Fruit fly (Drosophila melanogaster) whole organism, wandering third instar larva: ENCODE data around the gene Mbs.

Experiments
- Abd-B ChIP-seq: fragments of >200 bp; optimal IDR thresholded peaks from 2 replicates; lab custom pipeline; 2017; ENCODE audit warnings: missing biosample characterization, missing genetic modification characterization
- CG32264 ChIP-seq: fragments of 200-800 bp; sonication (Bioruptor generic); optimal IDR thresholded peaks from 2 replicates; lab custom pipeline; 2016; ENCODE audit warnings: missing biosample characterization, missing genetic modification characterization
- CG9705 ChIP-seq: fragments of 200-800 bp; sonication (Bioruptor generic); optimal IDR thresholded peaks from 2 replicates; lab custom pipeline; 2018; ENCODE audit warnings: missing biosample characterization, mild to moderate bottlenecking, missing genetic modification characterization
- CrebA ChIP-seq: fragments of 200-800 bp; sonication (Bioruptor generic); optimal IDR thresholded peaks from 2 replicates; lab custom pipeline; 2016; ENCODE audit warnings: missing biosample characterization, mild to moderate bottlenecking, missing genetic modification characterization, borderline replicate concordance
- Dfd ChIP-seq: fragments of >200 bp; optimal IDR thresholded peaks from 2 replicates; lab custom pipeline; 2017; ENCODE audit warnings: missing biosample characterization, missing genetic modification characterization
- Dif ChIP-seq: fragments of 200-275, 200-300 bp; sonication (Bioruptor generic); optimal IDR thresholded peaks from 2 replicates; lab custom pipeline; 2018; ENCODE audit warnings: missing biosample characterization, missing genetic modification characterization; ENCODE audit not compliant: partially characterized antibody
- GATAd ChIP-seq: sonication (Bioruptor generic); optimal IDR thresholded peaks from 2 replicates; lab custom pipeline; 2016; ENCODE audit warnings: missing biosample characterization, missing genetic modification characterization
- HLH106 ChIP-seq: fragments of 200-800 bp; optimal IDR thresholded peaks from 3 replicates; lab custom pipeline; 2019; ENCODE audit warnings: missing biosample characterization, mild to moderate bottlenecking, missing genetic modification characterization, moderate library complexity
- Hnf4 ChIP-seq: fragments of 200-800 bp; sonication (Bioruptor generic); optimal IDR thresholded peaks from 2 replicates; lab custom pipeline; 2016; ENCODE audit warnings: missing biosample characterization, mild to moderate bottlenecking, missing genetic modification characterization
- Hr78 ChIP-seq: fragments of >200 bp; optimal IDR thresholded peaks from 2 replicates; lab custom pipeline; 2017; ENCODE audit warnings: missing biosample characterization, missing genetic modification characterization
- Hr83 ChIP-seq: fragments of 200-300 bp; sonication (Bioruptor generic); optimal IDR thresholded peaks from 2 replicates; lab custom pipeline; 2016; ENCODE audit warnings: missing biosample characterization, mild to moderate bottlenecking, missing genetic modification characterization, moderate library complexity; ENCODE audit not compliant: poor library complexity, severe bottlenecking
- Jra ChIP-seq: sonication (Bioruptor generic); optimal IDR thresholded peaks from 2 replicates; lab custom pipeline; 2016; ENCODE audit warnings: missing biosample characterization, missing genetic modification characterization
- Mio ChIP-seq: sonication (Bioruptor generic); optimal IDR thresholded peaks from 2 replicates; lab custom pipeline; 2016; ENCODE audit warnings: missing biosample characterization, missing genetic modification characterization
- Myc ChIP-seq: fragments of >200 bp; optimal IDR thresholded peaks from 2 replicates; lab custom pipeline; 2017
- OdsH ChIP-seq: fragments of 200-800 bp; sonication (Bioruptor generic); optimal IDR thresholded peaks from 2 replicates; lab custom pipeline; 2016; ENCODE audit warnings: missing biosample characterization, mild to moderate bottlenecking, missing genetic modification characterization
- Sp1 ChIP-seq: fragments of 200-800 bp; sonication (Bioruptor generic); optimal IDR thresholded peaks from 3 replicates; lab custom pipeline; 2019; ENCODE audit warnings: missing biosample characterization, mild to moderate bottlenecking, missing genetic modification characterization, moderate library complexity
- Vsx2 ChIP-seq: fragments of 200-300, 225-300 bp; sonication (Bioruptor generic); optimal IDR thresholded peaks from 2 replicates; lab custom pipeline; 2018; ENCODE audit warnings: missing biosample characterization, missing genetic modification characterization; ENCODE audit not compliant: partially characterized antibody
- br ChIP-seq: fragments of 200-800 bp; sonication (Bioruptor generic); optimal IDR thresholded peaks from 2 replicates; lab custom pipeline; 2016; ENCODE audit warnings: missing biosample characterization, missing genetic modification characterization
- brk ChIP-seq: fragments of 200-800 bp; sonication (Bioruptor generic); optimal IDR thresholded peaks from 2 replicates; lab custom pipeline; 2016; ENCODE audit warnings: missing biosample characterization, mild to moderate bottlenecking, missing genetic modification characterization
- dl ChIP-seq, 2 experiments: fragments of 175-275, 200-275 bp in 1 of 2; fragments of 200-275 bp in 1 of 2; sonication (Bioruptor generic); optimal IDR thresholded peaks; lab custom pipeline; 2018; ENCODE audit warnings: mild to moderate bottlenecking in 2 of 2, missing biosample characterization in 2 of 2, missing genetic modification characterization in 2 of 2, moderate library complexity in 2 of 2; ENCODE audit not compliant: partially characterized antibody in 2 of 2, insufficient read depth in 1 of 2
- dmrt93B ChIP-seq: fragments of 200-800 bp; sonication (Bioruptor generic); optimal IDR thresholded peaks from 2 replicates; lab custom pipeline; 2018; ENCODE audit warnings: missing biosample characterization, mild to moderate bottlenecking, missing genetic modification characterization
- dsf ChIP-seq: sonication (Bioruptor generic); optimal IDR thresholded peaks from 2 replicates; lab custom pipeline; 2016; ENCODE audit warnings: missing biosample characterization, missing genetic modification characterization, borderline replicate concordance
- ey ChIP-seq: fragments of 200-800 bp; sonication (Bioruptor generic); optimal IDR thresholded peaks from 2 replicates; lab custom pipeline; 2016; ENCODE audit warnings: missing biosample characterization, missing genetic modification characterization
- foxo ChIP-seq, 2 experiments: fragments of 200-800 bp; sonication (Bioruptor generic); optimal IDR thresholded peaks; 2 replicates in 1 of 2; 3 replicates in 1 of 2; lab custom pipeline; 2016 to 2017; ENCODE audit warnings: missing biosample characterization in 2 of 2, missing genetic modification characterization in 2 of 2
- fru ChIP-seq: fragments of 200-800 bp; sonication (Bioruptor generic); optimal IDR thresholded peaks from 3 replicates; lab custom pipeline; 2016; ENCODE audit warnings: missing biosample characterization, mild to moderate bottlenecking, missing genetic modification characterization
- h ChIP-seq: fragments of 200-800 bp; sonication (Bioruptor generic); optimal IDR thresholded peaks from 3 replicates; lab custom pipeline; 2016; ENCODE audit warnings: missing biosample characterization, mild to moderate bottlenecking, missing genetic modification characterization
- jim ChIP-seq: fragments of 175-275, 200-325 bp; sonication (Bioruptor generic); optimal IDR thresholded peaks from 2 replicates; lab custom pipeline; 2016; ENCODE audit warnings: missing biosample characterization, mild to moderate bottlenecking, missing genetic modification characterization
- lola ChIP-seq: fragments of >200 bp; optimal IDR thresholded peaks from 2 replicates; lab custom pipeline; 2017; ENCODE audit warnings: missing biosample characterization, missing genetic modification characterization
- pan ChIP-seq: fragments of >200 bp; optimal IDR thresholded peaks from 2 replicates; lab custom pipeline; 2017
- psq ChIP-seq: fragments of 200-800 bp; sonication (Bioruptor generic); optimal IDR thresholded peaks from 3 replicates; lab custom pipeline; 2017; ENCODE audit warnings: missing biosample characterization, mild to moderate bottlenecking, missing genetic modification characterization, moderate library complexity
- rgr ChIP-seq: fragments of 200-800 bp; sonication (Bioruptor generic); optimal IDR thresholded peaks from 3 replicates; lab custom pipeline; 2016; ENCODE audit warnings: missing biosample characterization, mild to moderate bottlenecking, missing genetic modification characterization
- sage ChIP-seq: fragments of 200-800 bp; sonication (Bioruptor generic); optimal IDR thresholded peaks from 2 replicates; lab custom pipeline; 2016; ENCODE audit warnings: missing biosample characterization, mild to moderate bottlenecking, missing genetic modification characterization
- sv ChIP-seq: fragments of 200-800 bp; sonication (Bioruptor generic); optimal IDR thresholded peaks from 3 replicates; lab custom pipeline; 2016; ENCODE audit warnings: missing biosample characterization, missing genetic modification characterization
- tai ChIP-seq: sonication (Bioruptor generic); optimal IDR thresholded peaks from 2 replicates; lab custom pipeline; 2016; ENCODE audit warnings: missing biosample characterization, missing genetic modification characterization
- usp ChIP-seq: fragments of >200 bp; optimal IDR thresholded peaks from 2 replicates; lab custom pipeline; 2017; ENCODE audit warnings: missing biosample characterization, missing genetic modification characterization

The Mbs gene

DNA sequence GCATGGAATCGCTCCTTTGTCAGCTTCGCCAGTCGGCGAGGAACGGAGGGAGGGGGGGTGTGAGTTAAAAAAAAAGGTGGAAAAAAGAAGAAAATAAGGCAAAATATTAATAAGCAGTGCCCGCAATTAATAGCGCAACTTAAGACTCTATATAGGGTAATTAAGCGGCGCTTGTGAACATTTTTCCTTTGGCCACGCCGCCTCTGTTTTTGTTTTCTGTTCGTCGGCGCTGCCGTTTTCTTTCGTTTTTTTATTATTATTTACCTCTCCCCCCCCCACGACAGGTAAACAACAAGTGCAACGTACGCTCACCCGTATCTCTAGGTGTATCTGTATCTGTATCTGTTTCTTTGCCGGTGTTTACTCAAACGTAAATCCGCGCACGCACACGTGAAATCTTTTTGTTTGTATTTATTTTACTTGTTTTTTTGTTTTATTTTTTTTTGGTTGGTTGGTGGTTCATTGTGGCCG is 24.6 kb upstream of the Mbs start:
- TF ChIP-seq Jra (no peak), h (GFP tag; lab: Kevin White, UChicago) (peak; percentile 54), CG9705 (no peak), psq (GFP tag; lab: Kevin White, UChicago) (peak; percentile 13), Hr78 (GFP tag; lab: Kevin White, UChicago) (no peak), lola (GFP tag; lab: Kevin White, UChicago) (no peak), dmrt93B (GFP tag; lab: Kevin White, UChicago) (peak; percentile 13), Sp1 (peak; percentile 49), OdsH (peak; percentile 10), dl (GFP tag; optimal IDR thresholded peaks at IDR 0.05; lab: Kevin White, UChicago; ENCODE audit: insufficient read depth in 1 of 2, partially characterized antibody in 2 of 2) (no peak), tai (GFP tag; lab: Kevin White, UChicago) (no peak), Dif (GFP tag; lab: Kevin White, UChicago) (no peak), usp (GFP tag; lab: Kevin White, UChicago) (no peak), ey (GFP tag; lab: Kevin White, UChicago) (peak; percentile 0), rgr (GFP tag; lab: Kevin White, UChicago) (peak; percentile 24), foxo (GFP tag; optimal IDR thresholded peaks at IDR 0.05; lab: Kevin White, UChicago) (peak in 1 of 2 experiments; percentile 45), sv (GFP tag; lab: Kevin White, UChicago) (peak; percentile 1), br (GFP tag; lab: Kevin White, UChicago) (peak; percentile 58), Hr83 (GFP tag; lab: Kevin White, UChicago) (peak; percentile 19), pan (no peak), fru (GFP tag; lab: Kevin White, UChicago) (peak; percentile 39), Vsx2 (GFP tag; lab: Kevin White, UChicago) (no peak), jim (no peak), dsf (GFP tag; lab: Kevin White, UChicago) (no peak)
- TF ChIP-seq, all 38 proteins: peak for 12

DNA sequence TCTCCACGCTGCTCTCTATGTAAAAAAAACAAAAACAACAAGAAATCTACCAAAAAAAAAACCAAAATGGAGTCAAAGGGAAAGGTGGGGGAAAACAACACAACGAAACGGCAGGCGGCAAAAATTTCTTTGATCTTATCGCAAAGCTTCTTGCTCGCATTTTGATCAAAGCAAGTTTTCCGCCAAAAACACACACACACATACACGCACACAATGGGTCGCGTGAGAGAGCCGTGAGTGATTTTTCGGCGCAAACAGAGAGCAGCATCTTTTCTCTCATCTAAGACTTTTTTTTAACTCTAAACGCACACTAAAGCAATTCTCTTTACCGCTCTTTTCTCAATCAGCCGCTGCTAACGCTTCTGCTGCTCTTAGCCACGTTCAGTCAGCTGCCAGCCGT is 22.8 kb upstream of the Mbs start:
- TF ChIP-seq dmrt93B (GFP tag; lab: Kevin White, UChicago) (no peak), Myc (lab: Kevin White, UChicago) (no peak), Hnf4 (GFP tag; lab: Kevin White, UChicago) (no peak), Abd-B (GFP tag; lab: Kevin White, UChicago) (no peak), HLH106 (tag; lab: Kevin White, UChicago) (no peak), Jra (no peak)

DNA sequence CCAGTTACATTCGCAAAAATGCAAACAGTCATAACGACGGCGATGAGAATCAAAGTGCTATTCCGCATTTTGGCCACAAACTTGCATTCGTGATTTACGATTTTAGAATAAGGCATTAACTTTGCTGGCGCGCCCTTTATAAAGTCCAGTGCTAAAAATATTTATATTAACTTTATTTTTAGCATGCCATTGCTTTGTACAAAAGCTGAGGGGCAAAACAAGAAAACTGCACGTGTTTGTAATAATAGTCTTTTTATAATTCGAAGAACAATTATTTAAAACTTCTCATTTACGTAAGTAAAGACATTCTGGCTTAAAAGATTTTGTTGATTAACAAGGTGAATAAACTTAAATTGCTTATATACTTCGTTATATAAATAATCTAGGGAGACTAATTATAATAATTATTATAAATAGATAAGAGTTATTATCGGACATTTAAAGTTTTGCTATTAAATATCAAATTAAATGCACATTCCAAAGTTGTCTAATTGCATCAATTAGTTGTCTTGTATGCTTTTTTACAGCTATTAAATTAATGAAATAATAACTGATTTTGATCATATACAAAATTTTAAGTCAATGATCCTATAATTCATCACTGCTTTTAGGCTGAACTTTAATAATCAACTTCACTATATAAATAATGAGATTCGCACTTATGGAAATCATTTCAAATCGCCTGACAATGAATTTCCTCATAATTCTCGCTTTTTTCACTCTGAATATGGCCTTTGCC is 18.5 kb upstream of the Mbs start, which contains the start of the genes CG42717 and CG42716:
CG42717 (minus strand) TSS at position 101 of the 739 bp plus-strand sequence.
CG42716 (plus strand) TSS at position 689 of the 739 bp plus-strand sequence.
- TF ChIP-seq CrebA (GFP tag; lab: Kevin White, UChicago): no peak

DNA sequence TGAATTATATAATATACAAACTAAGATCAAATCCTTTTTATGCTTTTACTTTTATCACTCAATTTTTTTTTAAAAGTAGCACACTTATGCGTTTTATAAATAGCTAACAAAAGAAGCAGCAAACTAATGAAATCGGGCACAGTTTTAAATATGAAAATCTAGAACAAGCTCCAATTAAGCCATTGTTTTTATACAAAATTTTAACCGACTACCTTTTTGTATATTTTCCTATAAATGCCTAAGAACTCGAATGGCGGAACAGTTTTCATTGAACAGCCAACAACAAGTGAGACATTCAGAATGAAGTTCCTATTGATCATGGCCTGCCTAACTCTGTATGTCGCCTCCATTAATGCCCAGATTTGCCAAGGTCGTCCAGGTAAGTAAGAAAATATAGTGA is 17.5 kb upstream of the Mbs start, which contains the start of gene CG42538:
CG42538 (plus strand) TSS at position 301 of the 400 bp plus-strand sequence.
- TF ChIP-seq ey (GFP tag; lab: Kevin White, UChicago) (no peak), pan (no peak), brk (GFP tag; lab: Kevin White, UChicago) (no peak), dsf (GFP tag; lab: Kevin White, UChicago) (no peak), Dfd (GFP tag; lab: Kevin White, UChicago) (no peak), Hnf4 (GFP tag; lab: Kevin White, UChicago) (no peak), OdsH (no peak), CG32264 (GFP tag; lab: Kevin White, UChicago) (no peak), lola (GFP tag; lab: Kevin White, UChicago) (no peak), usp (GFP tag; lab: Kevin White, UChicago) (no peak), GATAd (no peak), fru (GFP tag; lab: Kevin White, UChicago) (no peak), dmrt93B (GFP tag; lab: Kevin White, UChicago) (no peak), Hr78 (GFP tag; lab: Kevin White, UChicago) (no peak), Mio (GFP tag; lab: Kevin White, UChicago) (no peak), Dif (GFP tag; lab: Kevin White, UChicago) (no peak), CrebA (GFP tag; lab: Kevin White, UChicago) (no peak), sage (GFP tag; lab: Kevin White, UChicago) (no peak), jim (no peak)
